Fruit fly (Drosophila melanogaster) whole organism: ENCODE results near the gene CG13390.

ENCODE experiments used
- CG8478 ChIP-seq: fragments of >200 bp; optimal IDR thresholded peaks from 2 replicates; lab custom pipeline; 2018; ENCODE audit warnings: inconsistent platforms
- Dll ChIP-seq: fragments of >200 bp; optimal IDR thresholded peaks from 2 replicates; lab custom pipeline; 2017
- EcR ChIP-seq, 2 experiments: fragments of >200 bp; optimal IDR thresholded peaks; 2 replicates each; lab custom pipeline; 2017; ENCODE audit warnings: missing biosample characterization in 2 of 2, missing genetic modification characterization in 2 of 2, missing genetic modification reagents in 2 of 2
- pan ChIP-seq: fragments of >200 bp; optimal IDR thresholded peaks from 2 replicates; lab custom pipeline; 2017
- psq ChIP-seq: fragments of >200 bp; optimal IDR thresholded peaks from 2 replicates; lab custom pipeline; 2017
- usp ChIP-seq: fragments of >200 bp; optimal IDR thresholded peaks from 2 replicates; lab custom pipeline; 2017; ENCODE audit warnings: missing biosample characterization, missing genetic modification characterization, mixed read lengths

Gene CG13390

DNA sequence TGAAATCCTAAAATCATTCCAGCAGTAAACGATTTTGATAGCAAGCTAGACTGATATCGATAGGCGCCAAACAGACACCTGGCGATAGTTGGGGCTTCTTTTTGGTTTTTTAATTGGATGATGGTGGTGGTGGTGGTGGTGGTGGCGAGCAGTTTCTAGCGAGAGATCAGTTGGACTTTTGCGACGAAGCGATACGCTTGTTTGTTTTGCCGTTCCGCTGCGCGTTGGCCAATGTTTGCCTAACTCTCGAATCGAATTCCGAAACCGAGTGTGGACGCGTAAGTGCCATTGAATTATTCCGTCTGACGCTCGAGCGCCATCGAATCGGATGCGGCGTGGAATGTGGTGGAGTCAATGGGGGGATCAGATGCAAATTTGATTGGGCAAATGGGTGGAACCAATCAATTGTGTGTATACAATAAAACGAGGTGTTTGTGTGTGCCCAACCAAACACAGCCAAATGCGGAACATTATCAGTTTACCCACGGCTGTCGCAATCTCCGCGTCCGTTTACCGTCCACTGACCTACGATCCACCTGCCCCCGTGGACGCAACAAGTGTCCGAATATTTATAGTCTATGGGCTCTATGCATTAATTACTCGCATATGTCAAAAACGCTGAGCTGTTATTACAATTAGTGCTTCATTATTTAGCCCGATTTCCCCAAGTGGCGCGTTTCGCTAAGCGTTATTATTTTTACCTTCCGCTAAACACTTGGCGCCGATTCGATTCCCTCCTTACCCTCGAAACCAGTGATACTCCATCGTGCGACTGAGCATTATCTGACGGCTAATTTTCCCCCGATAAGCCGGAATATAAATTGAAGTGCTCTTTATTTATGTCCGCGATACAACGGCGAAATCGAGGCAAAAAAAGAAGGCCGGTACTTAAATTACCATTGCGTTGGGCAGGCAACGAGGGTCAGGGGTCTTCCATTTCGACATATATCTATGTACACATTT is 6.0 kb downstream of the CG13390 start, which contains the start of gene CG17292:
TSS of gene CG17292 (plus strand) at position 91 of the 963 bp plus-strand sequence.
- TF ChIP-seq psq (lab: Kevin White, UChicago) (no peak), usp (GFP tag; lab: Kevin White, UChicago) (no peak), CG8478 (lab: Kevin White, UChicago) (no peak), EcR (GFP tag; optimal IDR thresholded peaks at IDR 0.05; lab: Kevin White, UChicago) (no peak), pan (no peak), Dll (lab: Kevin White, UChicago) (no peak)

DNA sequence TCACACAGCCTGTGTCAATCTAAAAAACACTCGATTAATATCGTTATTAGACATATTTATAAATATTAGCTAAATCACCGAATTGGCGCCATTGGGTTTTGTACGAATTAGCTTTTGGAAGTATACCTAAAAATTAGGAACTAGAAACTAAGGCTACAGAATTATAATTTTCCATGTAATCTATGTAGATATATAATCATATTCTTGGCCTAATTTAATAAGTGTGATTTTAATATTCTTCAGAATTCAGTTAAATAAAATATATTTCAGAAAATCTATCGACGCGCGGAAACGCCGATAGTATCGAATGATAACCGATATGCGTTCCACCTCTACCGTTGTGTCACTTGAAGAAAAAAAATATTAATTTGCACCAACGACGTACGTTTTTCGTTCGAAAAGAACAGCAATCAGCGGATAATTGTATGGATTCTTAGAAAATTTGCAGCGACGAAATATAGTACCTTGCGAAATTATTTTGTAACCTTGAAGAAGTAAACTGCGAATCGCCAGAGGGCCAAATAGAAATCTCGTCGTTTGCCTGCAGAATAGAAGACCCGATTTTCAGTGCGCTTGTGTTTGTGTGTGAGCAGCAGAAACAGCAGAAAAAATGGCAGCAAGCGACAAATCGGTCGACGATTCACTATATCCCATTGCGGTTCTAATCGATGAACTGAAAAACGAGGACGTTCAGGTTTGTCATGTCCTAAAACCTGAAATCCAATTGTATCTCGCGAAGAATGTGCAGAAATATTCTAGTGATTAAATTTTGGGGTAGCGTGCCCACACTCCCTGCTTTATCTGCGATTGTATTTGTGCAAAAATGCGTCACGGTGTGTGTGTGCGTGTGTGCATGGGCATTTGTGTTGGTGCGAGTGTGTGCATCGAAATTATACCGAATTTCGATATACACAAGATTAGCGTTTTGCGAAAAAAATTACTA is 10.6 kb downstream of the CG13390 start, which contains the start of gene Pp2A-29B:
TSS of gene Pp2A-29B (plus strand) at position 338 of the 943 bp plus-strand sequence.
- TF ChIP-seq EcR (GFP tag; optimal IDR thresholded peaks at IDR 0.05; lab: Kevin White, UChicago): no peak
- no peak for TF ChIP-seq CG8478 (lab: Kevin White, UChicago)
- TF ChIP-seq Dll (lab: Kevin White, UChicago): no peak
- no peak for TF ChIP-seq pan
- TF ChIP-seq psq (lab: Kevin White, UChicago): no peak
- TF ChIP-seq usp (GFP tag; lab: Kevin White, UChicago): no peak

DNA sequence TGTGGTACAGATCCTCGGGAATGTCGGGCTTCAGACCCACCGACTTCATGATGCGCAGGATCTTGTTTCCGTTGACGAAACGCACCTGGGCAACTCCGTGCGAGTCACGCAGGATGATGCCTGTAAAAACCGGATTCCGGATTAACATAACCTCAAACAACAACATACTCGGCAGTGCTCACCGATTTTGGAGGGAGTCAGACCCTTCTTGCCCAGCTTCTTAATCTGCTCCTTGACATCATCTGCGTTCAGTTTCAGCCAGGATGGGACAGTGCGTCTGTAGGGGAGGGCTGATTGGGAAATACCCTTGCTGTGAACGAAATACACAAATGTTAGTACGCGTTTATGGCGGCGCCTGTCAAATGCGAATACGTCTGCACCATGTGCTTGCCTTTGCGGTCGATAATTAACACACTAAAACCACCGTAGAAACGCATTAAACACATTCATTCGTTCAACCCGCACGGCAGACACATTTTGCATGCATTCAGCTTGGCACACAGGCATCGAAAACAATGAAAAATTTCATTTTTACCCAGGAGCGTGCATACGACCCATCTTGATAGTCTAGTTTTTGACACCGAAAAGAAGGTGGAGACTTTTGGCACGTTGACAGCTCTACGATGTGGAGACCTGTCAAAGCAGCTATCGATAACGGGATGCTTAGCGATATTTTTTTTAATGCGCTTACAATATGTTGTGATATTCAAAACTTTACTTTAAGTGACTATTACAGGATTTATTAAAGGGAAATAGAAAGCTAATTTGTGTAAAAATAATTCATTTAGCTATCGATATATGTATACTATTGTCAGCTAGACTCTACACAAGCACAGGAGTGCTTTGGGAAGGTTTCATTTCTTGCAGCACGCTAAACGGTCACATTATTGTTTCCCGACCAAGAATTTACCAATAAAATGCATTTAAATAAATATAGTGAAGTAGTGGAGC is 12.3 kb downstream of the CG13390 start, which contains the start of the genes RpS13 and CSN8:
TSS of gene RpS13 (minus strand) at position 657 of the 951 bp plus-strand sequence.
TSS of gene CSN8 (plus strand) at position 850 of the 951 bp plus-strand sequence.
- no peak for TF ChIP-seq Dll (lab: Kevin White, UChicago)
- TF ChIP-seq EcR (GFP tag; optimal IDR thresholded peaks at IDR 0.05; lab: Kevin White, UChicago): no peak
- TF ChIP-seq CG8478 (lab: Kevin White, UChicago): no peak
- no peak for TF ChIP-seq psq (lab: Kevin White, UChicago)
- TF ChIP-seq pan: no peak
- TF ChIP-seq usp (GFP tag; lab: Kevin White, UChicago): no peak

DNA sequence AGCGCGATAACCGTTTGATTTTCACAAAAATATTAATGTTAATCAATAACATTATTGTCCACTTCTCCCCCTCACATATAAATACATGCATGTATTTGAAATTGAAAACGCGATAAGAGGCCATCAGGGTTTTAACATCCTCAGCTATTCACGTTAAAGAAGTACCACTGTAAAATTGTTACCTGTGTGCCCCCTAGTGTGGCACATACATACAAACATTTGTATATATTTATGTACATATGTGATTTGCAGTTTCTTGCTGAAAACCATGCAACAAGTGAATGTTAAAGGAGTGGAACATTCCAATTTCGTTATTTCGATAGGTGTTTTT is 13.7 kb downstream of the CG13390 start:
- no peak for TF ChIP-seq usp (GFP tag; lab: Kevin White, UChicago)
- no peak for TF ChIP-seq Dll (lab: Kevin White, UChicago)
- TF ChIP-seq CG8478 (lab: Kevin White, UChicago): no peak
- no peak for TF ChIP-seq psq (lab: Kevin White, UChicago)
- no peak for TF ChIP-seq pan
- no peak for TF ChIP-seq EcR (GFP tag; optimal IDR thresholded peaks at IDR 0.05; lab: Kevin White, UChicago)

DNA sequence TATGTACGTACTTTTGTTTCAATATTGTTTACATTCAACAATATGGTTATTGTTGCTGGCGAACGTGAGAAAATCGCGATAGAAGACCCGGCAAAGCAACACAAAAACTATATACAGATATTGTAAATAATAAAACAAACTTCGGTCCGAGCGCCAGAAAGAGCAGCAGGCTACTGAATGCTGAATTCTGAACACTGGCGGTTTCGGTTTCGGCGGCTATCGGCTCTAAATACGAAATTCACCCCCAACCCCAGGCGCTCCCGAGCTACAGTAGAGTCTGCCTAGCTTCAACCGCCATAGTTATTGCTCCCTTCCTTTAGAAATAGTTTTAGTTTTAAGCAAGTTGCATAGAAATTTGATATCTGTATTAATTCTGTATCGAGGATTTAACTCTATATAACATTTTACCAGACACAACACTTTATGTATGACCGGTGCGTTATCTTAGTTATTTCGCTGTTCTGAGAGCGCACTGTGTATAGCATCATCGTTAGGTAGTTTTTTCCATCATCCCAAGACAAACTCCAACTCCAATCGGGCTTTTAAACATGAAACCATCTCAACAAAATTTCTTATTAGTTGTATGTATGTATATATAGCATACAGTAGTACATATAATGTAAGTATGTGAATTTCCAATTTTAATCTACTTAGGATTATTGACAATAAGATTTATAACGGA is 14.2 kb downstream of the CG13390 start, which contains the start of gene CG7627:
TSS of gene CG7627 (minus strand) at position 197 of the 682 bp plus-strand sequence.
- TF ChIP-seq EcR (GFP tag; optimal IDR thresholded peaks at IDR 0.05; lab: Kevin White, UChicago): no peak

DNA sequence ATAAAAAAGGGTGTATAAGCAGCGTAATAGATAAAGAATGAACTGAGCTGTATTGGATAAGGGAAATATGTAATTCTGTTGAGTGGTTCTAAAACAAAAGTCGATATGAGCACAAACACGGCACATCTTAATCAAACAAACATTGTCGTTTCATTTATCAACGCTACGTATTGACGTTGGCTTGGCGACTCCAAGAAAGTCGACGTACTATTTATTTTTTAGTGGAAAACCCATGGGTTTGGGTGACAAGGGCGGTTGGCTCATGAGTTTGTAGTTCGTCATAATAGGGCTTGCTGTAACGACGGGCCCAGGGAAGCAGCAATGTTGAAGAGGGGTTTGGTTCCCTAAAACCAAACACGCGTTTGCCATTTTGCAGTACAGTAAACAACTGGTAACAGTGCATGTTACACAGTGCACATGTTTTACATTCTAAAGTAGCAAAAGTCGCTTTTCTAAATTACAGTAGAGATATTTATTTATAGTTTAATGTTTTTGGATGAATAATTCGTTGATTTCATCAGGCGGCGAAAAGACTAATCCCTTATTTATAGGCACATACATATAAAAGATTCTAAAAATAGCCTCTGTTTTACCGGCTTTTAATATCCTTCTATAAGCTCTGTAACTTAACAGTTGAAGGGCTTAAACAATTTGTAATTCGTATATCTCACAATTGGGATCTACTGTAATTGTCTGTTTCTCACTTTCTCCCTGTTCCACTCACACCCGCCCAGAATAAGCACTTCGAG is 15.2 kb downstream of the CG13390 start:
- no peak for TF ChIP-seq EcR (GFP tag; optimal IDR thresholded peaks at IDR 0.05; lab: Kevin White, UChicago)
- TF ChIP-seq Dll (lab: Kevin White, UChicago): no peak
- TF ChIP-seq CG8478 (lab: Kevin White, UChicago): no peak
- no peak for TF ChIP-seq usp (GFP tag; lab: Kevin White, UChicago)
- TF ChIP-seq psq (lab: Kevin White, UChicago): no peak
- no peak for TF ChIP-seq pan

DNA sequence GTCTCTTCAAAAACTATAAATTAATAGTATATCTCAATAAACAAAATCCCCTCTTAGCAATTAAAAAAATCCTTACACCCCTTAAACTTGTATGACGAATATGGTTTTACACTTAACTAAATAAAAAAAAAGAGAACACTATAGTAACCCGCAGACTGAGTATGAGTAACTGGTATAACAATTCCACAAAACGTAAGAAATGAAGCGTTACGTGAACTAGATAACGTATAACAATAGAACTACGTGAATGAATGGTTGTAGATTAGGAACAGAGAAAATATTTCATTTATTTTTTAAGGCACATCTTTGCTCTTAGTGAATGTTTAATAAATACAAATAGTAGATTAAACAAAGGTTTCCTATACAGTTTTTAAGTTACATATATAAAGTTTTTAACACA is 21.2 kb downstream of the CG13390 start:
- TF ChIP-seq usp (GFP tag; lab: Kevin White, UChicago): no peak
- no peak for TF ChIP-seq EcR (GFP tag; optimal IDR thresholded peaks at IDR 0.05; lab: Kevin White, UChicago)
- TF ChIP-seq CG8478 (lab: Kevin White, UChicago): no peak
- no peak for TF ChIP-seq pan
- no peak for TF ChIP-seq psq (lab: Kevin White, UChicago)

DNA sequence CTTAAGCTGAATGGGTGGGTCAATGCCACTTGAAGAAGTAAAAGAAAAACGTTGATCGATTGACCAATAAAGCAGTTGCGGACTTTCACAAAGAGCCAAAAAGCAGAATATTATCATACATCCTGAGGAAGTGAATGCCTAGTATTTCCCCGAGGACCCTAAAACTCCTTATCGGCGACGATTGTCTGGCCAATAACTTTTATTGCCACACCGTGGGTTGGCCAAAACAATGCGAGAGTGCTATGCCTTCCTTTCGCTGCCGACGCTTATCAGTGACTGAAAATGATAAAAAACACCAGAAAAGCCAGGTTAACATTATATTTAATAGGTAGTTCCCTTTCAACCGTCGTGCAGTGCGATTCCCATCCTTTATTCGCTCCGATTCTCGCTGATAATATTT is 24.7 kb downstream of the CG13390 start, which contains the start of gene Mur29B:
TSS of gene Mur29B (plus strand) at position 324 of the 400 bp plus-strand sequence.
- TF ChIP-seq CG8478 (lab: Kevin White, UChicago): no peak
- TF ChIP-seq usp (GFP tag; lab: Kevin White, UChicago): no peak
- TF ChIP-seq EcR (GFP tag; optimal IDR thresholded peaks at IDR 0.05; lab: Kevin White, UChicago): no peak
- no peak for TF ChIP-seq psq (lab: Kevin White, UChicago)
- TF ChIP-seq pan: no peak
- TF ChIP-seq Dll (lab: Kevin White, UChicago): no peak

DNA sequence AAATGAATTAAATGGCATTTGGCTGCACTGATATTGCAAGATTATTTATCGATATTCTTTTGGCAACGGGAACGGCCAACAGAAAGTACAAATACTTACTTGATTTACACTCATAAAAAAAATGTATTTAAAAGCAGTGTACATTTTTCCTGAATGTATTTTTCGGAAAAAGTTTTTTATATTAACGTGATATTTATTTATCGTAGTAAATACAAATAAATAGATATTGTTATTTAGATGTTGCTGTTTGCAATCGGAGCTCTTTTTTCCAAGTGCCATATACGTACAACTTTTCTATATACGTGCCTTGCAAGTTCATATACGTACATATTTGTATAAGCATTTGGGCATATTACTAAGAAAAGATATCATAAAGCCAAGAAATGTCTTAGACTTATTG is 25.3 kb downstream of the CG13390 start:
- no peak for TF ChIP-seq psq (lab: Kevin White, UChicago)
- no peak for TF ChIP-seq Dll (lab: Kevin White, UChicago)
- no peak for TF ChIP-seq usp (GFP tag; lab: Kevin White, UChicago)
- no peak for TF ChIP-seq pan
- no peak for TF ChIP-seq CG8478 (lab: Kevin White, UChicago)
- no peak for TF ChIP-seq EcR (GFP tag; optimal IDR thresholded peaks at IDR 0.05; lab: Kevin White, UChicago)
